1 fruit fly cellular context compared by ENCODE assay signal in the genomic region with DNA sequence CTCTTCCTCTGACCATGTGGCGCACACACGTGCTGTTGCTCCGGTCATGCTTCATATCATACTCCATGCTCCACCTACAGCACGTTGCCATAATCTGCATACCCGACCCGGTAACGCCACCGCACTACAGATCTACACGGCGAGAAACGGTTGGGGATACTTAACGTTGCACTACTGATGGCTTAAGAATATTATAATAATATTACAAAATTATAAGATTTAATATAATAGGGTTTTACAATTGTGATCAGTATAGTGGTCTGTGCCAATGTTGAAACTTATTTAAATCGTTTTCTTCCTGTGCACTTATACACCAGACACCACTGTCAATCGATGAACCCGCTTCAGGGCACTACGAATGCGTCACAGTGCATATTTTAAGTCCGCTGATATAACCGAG.
TF ChIP-seq lines count a peak whose summit lies in the region.

No protein-coding gene starts in this region.

TF ChIP-seq in whole organism, embryonic, 481 proteins besides CTCF, POLR2A, EP300 and RAD21 (continued from another document and continues in another):
- peak; percentile 15 for TF ChIP-seq CG15514 (GFP tag; optimal IDR thresholded peaks at IDR 0.05; lab: Kevin White, UChicago)
- no peak for TF ChIP-seq Stat92E (GFP tag; optimal IDR thresholded peaks at IDR 0.05; lab: Kevin White, UChicago)
- TF ChIP-seq CG11695 (GFP tag; IDR thresholded peaks at IDR 0.05; lab: Robert Waterston, UW): peak; percentile 48; the same call in 1 of the 3 replicates
- TF ChIP-seq CG3847 (GFP tag; IDR thresholded peaks at IDR 0.05; lab: Robert Waterston, UW): peak; percentile 55; the same call in 1 of the 2 replicates
- peak; percentile 50 for TF ChIP-seq org-1 (GFP tag; optimal IDR thresholded peaks at IDR 0.05; lab: Kevin White, UChicago)
- peak; percentile 56 for TF ChIP-seq B-H1 (GFP tag; IDR thresholded peaks at IDR 0.05; lab: Robert Waterston, UW)
- no peak for TF ChIP-seq Bteb2 (GFP tag; optimal IDR thresholded peaks at IDR 0.05; lab: Kevin White, UChicago)
- TF ChIP-seq gce (GFP tag; IDR thresholded peaks at IDR 0.05; lab: Robert Waterston, UW): peak; percentile 67; the same call in 1 of the 3 replicates
- TF ChIP-seq CG15011 (GFP tag; optimal IDR thresholded peaks at IDR 0.05; lab: Kevin White, UChicago): peak; percentile 32
- peak in 1 of 2 experiments; percentile 80 for TF ChIP-seq Hr51 (GFP tag; optimal IDR thresholded peaks at IDR 0.05; lab: Kevin White, UChicago)
- peak; percentile 51 for TF ChIP-seq NFAT (GFP tag; IDR thresholded peaks at IDR 0.05; lab: Robert Waterston, UW)
- no peak for TF ChIP-seq D19B (GFP tag; optimal IDR thresholded peaks at IDR 0.05; lab: Kevin White, UChicago)
- no peak for TF ChIP-seq eyg (GFP tag; optimal IDR thresholded peaks at IDR 0.05; lab: Kevin White, UChicago)
- no peak for TF ChIP-seq fd102C (GFP tag; optimal IDR thresholded peaks at IDR 0.05; lab: Kevin White, UChicago)
- TF ChIP-seq Oli (tag; optimal IDR thresholded peaks at IDR 0.05; lab: Kevin White, UChicago): peak; percentile 82
- TF ChIP-seq slou (GFP tag; optimal IDR thresholded peaks at IDR 0.05; lab: Kevin White, UChicago): peak; percentile 6
- peak; percentile 46; the same call in 1 of the 2 replicates for TF ChIP-seq CG14014 (GFP tag; IDR thresholded peaks at IDR 0.05; lab: Robert Waterston, UW)
- TF ChIP-seq prd (optimal IDR thresholded peaks at IDR 0.05; lab: Kevin White, UChicago): no peak
- peak; percentile 84 for TF ChIP-seq prd (GFP tag; IDR thresholded peaks at IDR 0.05; lab: Robert Waterston, UW)
- peak; percentile 42 for TF ChIP-seq CG12942 (GFP tag; optimal IDR thresholded peaks at IDR 0.05; lab: Kevin White, UChicago)
- peak; percentile 80 for TF ChIP-seq sens (GFP tag; lab: Kevin White, UChicago)
- TF ChIP-seq CG8290 (GFP tag; optimal IDR thresholded peaks at IDR 0.05; lab: Kevin White, UChicago): no peak
- no peak for TF ChIP-seq CG8290 (tag; optimal IDR thresholded peaks at IDR 0.05; lab: Kevin White, UChicago)
- peak; percentile 66; the same call in 1 of the 2 replicates for TF ChIP-seq Nf-YA (GFP tag; IDR thresholded peaks at IDR 0.05; lab: Robert Waterston, UW)
- peak; percentile 17 for TF ChIP-seq CrebB (tag; optimal IDR thresholded peaks at IDR 0.05; lab: Kevin White, UChicago)
- TF ChIP-seq phol (tag; optimal IDR thresholded peaks at IDR 0.05; lab: Kevin White, UChicago): peak; percentile 83
- no peak for TF ChIP-seq Hmr (GFP tag; optimal IDR thresholded peaks at IDR 0.05; lab: Kevin White, UChicago)
- no peak for TF ChIP-seq Ets97D (GFP tag; optimal IDR thresholded peaks at IDR 0.05; lab: Kevin White, UChicago)
- TF ChIP-seq emc (GFP tag; optimal IDR thresholded peaks at IDR 0.05; lab: Kevin White, UChicago): no peak
- TF ChIP-seq run (tag; optimal IDR thresholded peaks at IDR 0.05; lab: Kevin White, UChicago): peak; percentile 26
- peak; percentile 73 for TF ChIP-seq CG13424 (tag; optimal IDR thresholded peaks at IDR 0.05; lab: Kevin White, UChicago)
- TF ChIP-seq Antp (GFP tag; optimal IDR thresholded peaks at IDR 0.05; lab: Kevin White, UChicago): no peak
- TF ChIP-seq CG4707 (GFP tag; optimal IDR thresholded peaks at IDR 0.05; lab: Kevin White, UChicago): peak; percentile 19
- no peak for TF ChIP-seq corto (GFP tag; optimal IDR thresholded peaks at IDR 0.05; lab: Kevin White, UChicago)
- peak; percentile 47; the same call in 1 of the 2 replicates for TF ChIP-seq CG11247 (GFP tag; IDR thresholded peaks at IDR 0.05; lab: Robert Waterston, UW)
- TF ChIP-seq HLHmδ (GFP tag; optimal IDR thresholded peaks at IDR 0.05; lab: Kevin White, UChicago): no peak
- no peak for TF ChIP-seq Dref (GFP tag; IDR thresholded peaks at IDR 0.05; lab: Robert Waterston, UW)
- TF ChIP-seq Abd-B (GFP tag; optimal IDR thresholded peaks at IDR 0.05; lab: Kevin White, UChicago): peak; percentile 67
- peak; percentile 82 for TF ChIP-seq unpg (GFP tag; optimal IDR thresholded peaks at IDR 0.05; lab: Kevin White, UChicago)
- TF ChIP-seq sob (GFP tag; IDR thresholded peaks at IDR 0.05; lab: Robert Waterston, UW): peak; percentile 77
- peak; percentile 75; the same call in 1 of the 3 replicates for TF ChIP-seq ken (GFP tag; IDR thresholded peaks at IDR 0.05; lab: Robert Waterston, UW)
- 0 out of 2 replicates have a peak, but pooled peaks have one; percentile 26 for TF ChIP-seq CG10959 (GFP tag; IDR thresholded peaks at IDR 0.05; lab: Robert Waterston, UW)
- peak; percentile 48 for TF ChIP-seq CG12071 (GFP tag; optimal IDR thresholded peaks at IDR 0.05; lab: Kevin White, UChicago)
- TF ChIP-seq Opbp (GFP tag; IDR thresholded peaks at IDR 0.05; lab: Robert Waterston, UW; ENCODE audit: partially characterized antibody): no peak
- TF ChIP-seq Sox100B (GFP tag; optimal IDR thresholded peaks at IDR 0.05; lab: Kevin White, UChicago): peak; percentile 69
- no peak for TF ChIP-seq CG33557 (GFP tag; optimal IDR thresholded peaks at IDR 0.05; lab: Kevin White, UChicago)
- TF ChIP-seq CG15073 (GFP tag; optimal IDR thresholded peaks at IDR 0.05; lab: Kevin White, UChicago): no peak
- peak; percentile 60 for TF ChIP-seq CG1602 (GFP tag; optimal IDR thresholded peaks at IDR 0.05; lab: Kevin White, UChicago)
- peak in 1 of 2 experiments; percentile 73 for TF ChIP-seq bsh (GFP tag; optimal IDR thresholded peaks at IDR 0.05; lab: Kevin White, UChicago)
- TF ChIP-seq CG6272 (GFP tag; IDR thresholded peaks at IDR 0.05; lab: Robert Waterston, UW): peak; percentile 51; the same call in 1 of the 2 replicates
- peak; percentile 45 for TF ChIP-seq CG8281 (tag; optimal IDR thresholded peaks at IDR 0.05; lab: Kevin White, UChicago)
- TF ChIP-seq mld (GFP tag; IDR thresholded peaks at IDR 0.05; lab: Robert Waterston, UW; ENCODE audit: partially characterized antibody): no peak
- no peak for TF ChIP-seq CG6854 (GFP tag; optimal IDR thresholded peaks at IDR 0.05; lab: Kevin White, UChicago)
- peak; percentile 76 for TF ChIP-seq CG34422 (GFP tag; IDR thresholded peaks at IDR 0.05; lab: Robert Waterston, UW)
- peak; percentile 60 for TF ChIP-seq CG2875 (GFP tag; optimal IDR thresholded peaks at IDR 0.05; lab: Kevin White, UChicago)
- peak; percentile 50 for TF ChIP-seq CG6654 (GFP tag; optimal IDR thresholded peaks at IDR 0.05; lab: Kevin White, UChicago)
- peak; percentile 77 for TF ChIP-seq CG8388 (GFP tag; optimal IDR thresholded peaks at IDR 0.05; lab: Kevin White, UChicago)
- TF ChIP-seq CG9215 (GFP tag; IDR thresholded peaks at IDR 0.05; lab: Robert Waterston, UW): peak; percentile 39; the same call in 1 of the 2 replicates
- peak; percentile 65 for TF ChIP-seq ind (GFP tag; optimal IDR thresholded peaks at IDR 0.05; lab: Kevin White, UChicago)
- peak; percentile 76 for TF ChIP-seq tgo (GFP tag; IDR thresholded peaks at IDR 0.05; lab: Robert Waterston, UW)
- TF ChIP-seq klu (GFP tag; IDR thresholded peaks at IDR 0.05; lab: Robert Waterston, UW): peak; percentile 50; the same call in 1 of the 2 replicates
- TF ChIP-seq tap (tag; optimal IDR thresholded peaks at IDR 0.05; lab: Kevin White, UChicago): peak; percentile 80
- no peak for TF ChIP-seq CG4617 (GFP tag; optimal IDR thresholded peaks at IDR 0.05; lab: Kevin White, UChicago; ENCODE audit: borderline replicate concordance)
- peak; percentile 27 for TF ChIP-seq CG12299 (tag; optimal IDR thresholded peaks at IDR 0.05; lab: Kevin White, UChicago)
- peak; percentile 43 for TF ChIP-seq Hr3 (GFP tag; optimal IDR thresholded peaks at IDR 0.05; lab: Kevin White, UChicago)
- TF ChIP-seq CG12155 (GFP tag; optimal IDR thresholded peaks at IDR 0.05; lab: Kevin White, UChicago): peak; percentile 10
- peak; percentile 78 for TF ChIP-seq CG10979 (tag; optimal IDR thresholded peaks at IDR 0.05; lab: Kevin White, UChicago)
- TF ChIP-seq Lhr (GFP tag; optimal IDR thresholded peaks at IDR 0.05; lab: Kevin White, UChicago): peak; percentile 46
- TF ChIP-seq cato (GFP tag; optimal IDR thresholded peaks at IDR 0.05; lab: Kevin White, UChicago; ENCODE audit: borderline replicate concordance): peak; percentile 28
- TF ChIP-seq toy (GFP tag; IDR thresholded peaks at IDR 0.05; lab: Robert Waterston, UW): no peak
- peak; percentile 65 for TF ChIP-seq ewg (GFP tag; optimal IDR thresholded peaks at IDR 0.05; lab: Kevin White, UChicago)
- peak; percentile 87 for TF ChIP-seq sisA (GFP tag; IDR thresholded peaks at IDR 0.05; lab: Robert Waterston, UW)
- peak; percentile 68 for TF ChIP-seq CG3407 (GFP tag; optimal IDR thresholded peaks at IDR 0.05; lab: Kevin White, UChicago)
- TF ChIP-seq ase (GFP tag; IDR thresholded peaks at IDR 0.05; lab: Robert Waterston, UW): peak; percentile 84
- no peak for TF ChIP-seq CG3838 (GFP tag; optimal IDR thresholded peaks at IDR 0.05; lab: Kevin White, UChicago)
- no peak for TF ChIP-seq CG9876 (GFP tag; optimal IDR thresholded peaks at IDR 0.05; lab: Kevin White, UChicago)
- TF ChIP-seq schlank (tag; optimal IDR thresholded peaks at IDR 0.05; lab: Kevin White, UChicago): no peak
- no peak for TF ChIP-seq psq (GFP tag; optimal IDR thresholded peaks at IDR 0.05; lab: Kevin White, UChicago)
- peak; percentile 77 for TF ChIP-seq ara (GFP tag; IDR thresholded peaks at IDR 0.05; lab: Robert Waterston, UW)
- TF ChIP-seq CG17186 (GFP tag; optimal IDR thresholded peaks at IDR 0.05; lab: Kevin White, UChicago): peak; percentile 5
- TF ChIP-seq Hr78 (GFP tag; optimal IDR thresholded peaks at IDR 0.05; lab: Kevin White, UChicago): no peak
- TF ChIP-seq Fer2 (tag; optimal IDR thresholded peaks at IDR 0.05; lab: Kevin White, UChicago): no peak
- peak; percentile 26 for TF ChIP-seq zen (tag; optimal IDR thresholded peaks at IDR 0.05; lab: Kevin White, UChicago)
- no peak for TF ChIP-seq amos (GFP tag; IDR thresholded peaks at IDR 0.05; lab: Robert Waterston, UW; ENCODE audit: partially characterized antibody)
- peak; percentile 77 for TF ChIP-seq CG7839 (tag; optimal IDR thresholded peaks at IDR 0.05; lab: Kevin White, UChicago)
- TF ChIP-seq CG14667 (GFP tag; IDR thresholded peaks at IDR 0.05; lab: Robert Waterston, UW): peak; percentile 54
- no peak for TF ChIP-seq luna (GFP tag; optimal IDR thresholded peaks at IDR 0.05; lab: Kevin White, UChicago)
- TF ChIP-seq CG4820 (GFP tag; optimal IDR thresholded peaks at IDR 0.05; lab: Kevin White, UChicago): peak; percentile 61
- TF ChIP-seq gem (tag; optimal IDR thresholded peaks at IDR 0.05; lab: Kevin White, UChicago): peak; percentile 84
- TF ChIP-seq ftz-f1 (GFP tag; optimal IDR thresholded peaks at IDR 0.05; lab: Kevin White, UChicago): no peak
- no peak for TF ChIP-seq danr (GFP tag; IDR thresholded peaks at IDR 0.05; lab: Robert Waterston, UW)
- TF ChIP-seq kah (GFP tag; optimal IDR thresholded peaks at IDR 0.05; lab: Kevin White, UChicago): peak; percentile 66
- peak; percentile 35 for TF ChIP-seq Chrac-16 (GFP tag; optimal IDR thresholded peaks at IDR 0.05; lab: Kevin White, UChicago)
- TF ChIP-seq CG13296 (GFP tag; optimal IDR thresholded peaks at IDR 0.05; lab: Kevin White, UChicago): peak; percentile 38
- peak; percentile 85 for TF ChIP-seq ttk (GFP tag; IDR thresholded peaks at IDR 0.05; lab: Robert Waterston, UW)
- TF ChIP-seq Gsc (GFP tag; IDR thresholded peaks at IDR 0.05; lab: Robert Waterston, UW): peak; percentile 59
- TF ChIP-seq CG3281 (GFP tag; optimal IDR thresholded peaks at IDR 0.05; lab: Kevin White, UChicago): no peak
- peak; percentile 55 for TF ChIP-seq tin (GFP tag; optimal IDR thresholded peaks at IDR 0.05; lab: Kevin White, UChicago)
- no peak for TF ChIP-seq CG2678 (tag; optimal IDR thresholded peaks at IDR 0.05; lab: Kevin White, UChicago)
- peak; percentile 66 for TF ChIP-seq gsb-n (tag; optimal IDR thresholded peaks at IDR 0.05; lab: Kevin White, UChicago)
- TF ChIP-seq CG18476 (GFP tag; optimal IDR thresholded peaks at IDR 0.05; lab: Kevin White, UChicago): peak; percentile 13
- no peak for TF ChIP-seq sug (tag; optimal IDR thresholded peaks at IDR 0.05; lab: Kevin White, UChicago)
- TF ChIP-seq fd3F (GFP tag; optimal IDR thresholded peaks at IDR 0.05; lab: Kevin White, UChicago): peak; percentile 26
- no peak for TF ChIP-seq CG7987 (GFP tag; optimal IDR thresholded peaks at IDR 0.05; lab: Kevin White, UChicago)
- no peak for TF ChIP-seq Usf (GFP tag; optimal IDR thresholded peaks at IDR 0.05; lab: Kevin White, UChicago)
- TF ChIP-seq sens-2 (GFP tag; IDR thresholded peaks at IDR 0.05; lab: Robert Waterston, UW): peak; percentile 74
- peak; percentile 89 for TF ChIP-seq dmrt99B (tag; optimal IDR thresholded peaks at IDR 0.05; lab: Kevin White, UChicago)
- TF ChIP-seq E2f2 (GFP tag; IDR thresholded peaks at IDR 0.05; lab: Robert Waterston, UW): peak; percentile 45
- TF ChIP-seq CG7271 (tag; optimal IDR thresholded peaks at IDR 0.05; lab: Kevin White, UChicago): no peak
- TF ChIP-seq E2f1 (GFP tag; IDR thresholded peaks at IDR 0.05; lab: Robert Waterston, UW): peak; percentile 55; the same call in 1 of the 2 replicates
- peak; percentile 47 for TF ChIP-seq onecut (GFP tag; IDR thresholded peaks at IDR 0.05; lab: Robert Waterston, UW)
- TF ChIP-seq Sry-β (GFP tag; optimal IDR thresholded peaks at IDR 0.05; lab: Kevin White, UChicago): no peak
- peak; percentile 62 for TF ChIP-seq ap (GFP tag; IDR thresholded peaks at IDR 0.05; lab: Robert Waterston, UW)
- no peak for TF ChIP-seq Hand (GFP tag; optimal IDR thresholded peaks at IDR 0.05; lab: Kevin White, UChicago)
- peak; percentile 55 for TF ChIP-seq CG30431 (GFP tag; optimal IDR thresholded peaks at IDR 0.05; lab: Kevin White, UChicago)
- TF ChIP-seq sna (GFP tag; IDR thresholded peaks at IDR 0.05; lab: Robert Waterston, UW; ENCODE audit: partially characterized antibody): no peak
- peak; percentile 57 for TF ChIP-seq caup (GFP tag; optimal IDR thresholded peaks at IDR 0.05; lab: Kevin White, UChicago; ENCODE audit: severe bottlenecking)
- TF ChIP-seq Ada2b (GFP tag; IDR thresholded peaks at IDR 0.05; lab: Robert Waterston, UW): peak; percentile 84
- TF ChIP-seq Eip74EF (GFP tag; optimal IDR thresholded peaks at IDR 0.05; lab: Kevin White, UChicago): peak in 1 of 2 experiments; percentile 42
- peak; percentile 34 for TF ChIP-seq odd (GFP tag; optimal IDR thresholded peaks at IDR 0.05; lab: Kevin White, UChicago)
- TF ChIP-seq ranshi (GFP tag; IDR thresholded peaks at IDR 0.05; lab: Robert Waterston, UW): peak; percentile 51; the same call in 1 of the 2 replicates
- peak; percentile 61; the same call in 2 of the 3 replicates for TF ChIP-seq CG14050 (GFP tag; IDR thresholded peaks at IDR 0.05; lab: Robert Waterston, UW)
- TF ChIP-seq H15 (GFP tag; IDR thresholded peaks at IDR 0.05; lab: Robert Waterston, UW): peak; percentile 71
- TF ChIP-seq CG17802 (tag; optimal IDR thresholded peaks at IDR 0.05; lab: Kevin White, UChicago): peak; percentile 53
- peak; percentile 42 for TF ChIP-seq CG9437 (GFP tag; optimal IDR thresholded peaks at IDR 0.05; lab: Kevin White, UChicago)
- TF ChIP-seq CG5245 (GFP tag; optimal IDR thresholded peaks at IDR 0.05; lab: Kevin White, UChicago): peak; percentile 36
